Fruit fly (Drosophila melanogaster): ENCODE results near the gene CG8478.

CG8478 gene

dm6 chr3R:9740713-9741112, 22.7 kb upstream of the CG8478 start, which contains the start of gene Pnn (continued):
- no peak for TF ChIP-seq Hr51 (GFP tag; optimal IDR thresholded peaks at IDR 0.05)
- TF ChIP-seq CG18011 (GFP tag; optimal IDR thresholded peaks at IDR 0.05): no peak
- peak; percentile 53 for TF ChIP-seq pzg (GFP tag; optimal IDR thresholded peaks at IDR 0.05)
- peak; percentile 84 for TF ChIP-seq row (GFP tag; IDR thresholded peaks at IDR 0.05)
- no peak for TF ChIP-seq CG11398 (GFP tag; optimal IDR thresholded peaks at IDR 0.05)
- no peak for TF ChIP-seq pb (GFP tag; optimal IDR thresholded peaks at IDR 0.05)
- TF ChIP-seq zf30C (GFP tag; optimal IDR thresholded peaks at IDR 0.05): no peak
- no peak for TF ChIP-seq Stat92E (GFP tag; optimal IDR thresholded peaks at IDR 0.05)
- peak; percentile 75 for TF ChIP-seq MESR4 (GFP tag; optimal IDR thresholded peaks at IDR 0.05)
- TF ChIP-seq zen2 (GFP tag; IDR thresholded peaks at IDR 0.05; ENCODE audit: partially characterized antibody): peak; percentile 85
- TF ChIP-seq CG6854 (GFP tag; optimal IDR thresholded peaks at IDR 0.05): no peak
- no peak for TF ChIP-seq CG5245 (GFP tag; optimal IDR thresholded peaks at IDR 0.05)
- peak; percentile 30 for TF ChIP-seq CG12659 (GFP tag; optimal IDR thresholded peaks at IDR 0.05)
- TF ChIP-seq CG4328 (GFP tag; optimal IDR thresholded peaks at IDR 0.05): no peak
- TF ChIP-seq CG2199 (GFP tag; IDR thresholded peaks at IDR 0.05): no peak
- TF ChIP-seq gsb-n (tag; optimal IDR thresholded peaks at IDR 0.05): no peak
- TF ChIP-seq pan (optimal IDR thresholded peaks at IDR 0.05): no peak
- TF ChIP-seq pan (GFP tag; optimal IDR thresholded peaks at IDR 0.05 in 1 of 2, IDR thresholded peaks at IDR 0.05 in 1 of 2): no peak
- TF ChIP-seq Vsx1 (GFP tag; optimal IDR thresholded peaks at IDR 0.05): no peak
- TF ChIP-seq Fer1 (GFP tag; optimal IDR thresholded peaks at IDR 0.05): no peak
- TF ChIP-seq CG30020 (tag; optimal IDR thresholded peaks at IDR 0.05): peak; percentile 63
- no peak for TF ChIP-seq CG10431 (GFP tag; optimal IDR thresholded peaks at IDR 0.05)
- peak; percentile 95 for TF ChIP-seq CG13287 (GFP tag; IDR thresholded peaks at IDR 0.05; ENCODE audit: partially characterized antibody)
- TF ChIP-seq nerfin-2 (GFP tag; IDR thresholded peaks at IDR 0.05; ENCODE audit: partially characterized antibody): peak; percentile 69
- TF ChIP-seq dan (GFP tag; IDR thresholded peaks at IDR 0.05): no peak
- TF ChIP-seq CG34224 (GFP tag; IDR thresholded peaks at IDR 0.05; ENCODE audit: partially characterized antibody): peak; percentile 88
- no peak for TF ChIP-seq Deaf1 (tag; optimal IDR thresholded peaks at IDR 0.05)
- no peak for TF ChIP-seq ac (GFP tag; optimal IDR thresholded peaks at IDR 0.05)
- peak; percentile 81 for TF ChIP-seq Dref (GFP tag; IDR thresholded peaks at IDR 0.05)
- TF ChIP-seq NFAT (GFP tag; IDR thresholded peaks at IDR 0.05): peak; percentile 30; the same call in 1 of the 2 replicates
- peak; percentile 84 for TF ChIP-seq BEAF-32 (GFP tag; optimal IDR thresholded peaks at IDR 0.05)
- TF ChIP-seq CG12769 (tag; optimal IDR thresholded peaks at IDR 0.05): no peak
- no peak for TF ChIP-seq Meics (GFP tag; optimal IDR thresholded peaks at IDR 0.05)
- no peak for TF ChIP-seq Tbp (GFP tag; optimal IDR thresholded peaks at IDR 0.05)
- no peak for TF ChIP-seq rib (GFP tag; IDR thresholded peaks at IDR 0.05)
- TF ChIP-seq Mrtf (GFP tag; IDR thresholded peaks at IDR 0.05): no peak
- no peak for TF ChIP-seq sisA (GFP tag; IDR thresholded peaks at IDR 0.05)
- no peak for TF ChIP-seq chif (GFP tag; optimal IDR thresholded peaks at IDR 0.05)
- TF ChIP-seq Awh (GFP tag; IDR thresholded peaks at IDR 0.05): no peak
- no peak for TF ChIP-seq CG10274 (GFP tag; optimal IDR thresholded peaks at IDR 0.05)
- peak; percentile 87 for TF ChIP-seq hbn (GFP tag; IDR thresholded peaks at IDR 0.05; ENCODE audit: partially characterized antibody)
- TF ChIP-seq schlank (tag; optimal IDR thresholded peaks at IDR 0.05): no peak
- TF ChIP-seq scrt (GFP tag; optimal IDR thresholded peaks at IDR 0.05): no peak
- no peak for TF ChIP-seq nau (GFP tag; optimal IDR thresholded peaks at IDR 0.05)
- no peak; the same call in 1 of the 2 replicates for TF ChIP-seq CG3847 (GFP tag; IDR thresholded peaks at IDR 0.05)
- no peak for TF ChIP-seq Elba2 (GFP tag; optimal IDR thresholded peaks at IDR 0.05)
- peak; percentile 40 for TF ChIP-seq CG10267 (tag; optimal IDR thresholded peaks at IDR 0.05)
- no peak for TF ChIP-seq B-H1 (GFP tag; IDR thresholded peaks at IDR 0.05)
- TF ChIP-seq CG17912 (GFP tag; optimal IDR thresholded peaks at IDR 0.05): no peak
- TF ChIP-seq sr (GFP tag; IDR thresholded peaks at IDR 0.05): no peak

Measured in whole organism, embryonic.